Worm (Caenorhabditis elegans) whole organism, late embryonic: ENCODE measurements around the gene Y27F2A.11.

Source experiments
- ahr-1 ChIP-seq: sonication (generic microtip); optimal IDR thresholded peaks from 2 replicates; lab custom pipeline; 2016; ENCODE audit warnings: missing genetic modification characterization, missing compliant biosample characterization
- ama-1 ChIP-seq: fragments of 150-350 bp; optimal IDR thresholded peaks from 2 replicates; lab custom pipeline; 2014
- hlh-30 ChIP-seq: sonication (generic microtip); optimal IDR thresholded peaks from 2 replicates; lab custom pipeline; 2017; ENCODE audit warnings: antibody characterized with exemption, missing genetic modification characterization, missing compliant biosample characterization; ENCODE audit not compliant: insufficient read depth
- mec-3 ChIP-seq: sonication (generic microtip); optimal IDR thresholded peaks from 2 replicates; lab custom pipeline; 2016; ENCODE audit warnings: borderline replicate concordance, missing genetic modification characterization, missing compliant biosample characterization
- unc-42 ChIP-seq: sonication (generic microtip); optimal IDR thresholded peaks from 2 replicates; lab custom pipeline; 2016; ENCODE audit warnings: missing genotype, missing genetic modification characterization, missing compliant biosample characterization
- ztf-16 ChIP-seq: sonication (generic microtip); optimal IDR thresholded peaks from 2 replicates; lab custom pipeline; 2017; ENCODE audit warnings: missing genetic modification characterization, missing compliant biosample characterization

DNA sequence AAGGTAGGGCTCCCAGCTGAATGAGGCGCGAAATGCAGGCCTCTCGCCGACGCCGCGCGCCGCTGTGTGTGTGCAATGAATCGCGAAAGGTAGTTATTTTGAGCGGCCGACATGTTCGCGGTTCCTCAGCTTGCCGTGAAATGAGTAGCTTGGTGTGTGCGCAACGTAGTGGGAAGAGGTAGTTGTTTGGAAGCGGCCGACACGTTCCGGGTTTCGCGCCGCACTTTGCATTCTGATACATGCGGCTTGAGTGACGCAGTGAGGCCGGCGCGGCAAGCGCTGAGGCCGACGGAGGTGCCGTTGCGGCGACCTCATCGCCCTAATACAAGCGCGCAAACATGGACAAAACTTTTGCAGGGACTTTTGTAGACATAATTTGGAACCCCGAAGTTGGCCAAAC, 6.6 kb downstream of the Y27F2A.11 start:
- peak; percentile 13 for TF ChIP-seq mec-3 (tag; lab: Kevin White, UChicago)
- no peak for TF ChIP-seq ahr-1 (tag; lab: Kevin White, UChicago)
- no peak for TF ChIP-seq hlh-30
- no peak for TF ChIP-seq ama-1 (lab: Kevin White, UChicago)
- no peak for TF ChIP-seq ztf-16 (tag; lab: Kevin White, UChicago)
- TF ChIP-seq unc-42 (tag; lab: Kevin White, UChicago), result no peak
